Fruit fly (Drosophila melanogaster): ENCODE results near the gene CG5895.

CG5895 gene

dm6 chr3L:16045083-16045830, 10.0 kb downstream of the CG5895 start:
- TF ChIP-seq corto (GFP tag; optimal IDR thresholded peaks at IDR 0.05) (no peak), lola (GFP tag; optimal IDR thresholded peaks at IDR 0.05) (peak in 1 of 3 experiments; percentile 64), Stat92E (GFP tag; optimal IDR thresholded peaks at IDR 0.05) (no peak), Med (GFP tag) (peak; percentile 69), CG17912 (GFP tag; optimal IDR thresholded peaks at IDR 0.05) (no peak), pita (GFP tag; optimal IDR thresholded peaks at IDR 0.05) (no peak), CG6683 (GFP tag; optimal IDR thresholded peaks at IDR 0.05) (peak; percentile 25), Oli (tag; optimal IDR thresholded peaks at IDR 0.05) (peak; percentile 52), zfh1 (GFP tag; IDR thresholded peaks at IDR 0.05) (peak; percentile 51; the same call in 2 of the 3 replicates), pfk (GFP tag; optimal IDR thresholded peaks at IDR 0.05) (no peak), CG8281 (tag; optimal IDR thresholded peaks at IDR 0.05) (no peak), cwo (GFP tag; optimal IDR thresholded peaks at IDR 0.05) (no peak), Rfx (GFP tag; IDR thresholded peaks at IDR 0.05) (peak; percentile 66), Optix (GFP tag; IDR thresholded peaks at IDR 0.05) (no peak), org-1 (GFP tag; optimal IDR thresholded peaks at IDR 0.05) (peak; percentile 32), CG11504 (tag; optimal IDR thresholded peaks at IDR 0.05) (peak; percentile 57), dan (GFP tag; IDR thresholded peaks at IDR 0.05) (no peak), CG10565 (GFP tag; optimal IDR thresholded peaks at IDR 0.05) (no peak), ken (GFP tag; IDR thresholded peaks at IDR 0.05) (no peak), hkb (optimal IDR thresholded peaks at IDR 0.05) (no peak), hkb (GFP tag; IDR thresholded peaks at IDR 0.05) (peak; percentile 51), stwl (tag; optimal IDR thresholded peaks at IDR 0.05) (no peak), pan (optimal IDR thresholded peaks at IDR 0.05) (no peak), pan (GFP tag; optimal IDR thresholded peaks at IDR 0.05 in 1 of 2, IDR thresholded peaks at IDR 0.05 in 1 of 2) (peak in 1 of 2 experiments; percentile 69), CG8290 (GFP tag; optimal IDR thresholded peaks at IDR 0.05) (no peak), CG8290 (tag; optimal IDR thresholded peaks at IDR 0.05) (peak in 1 of 2 experiments; percentile 44), CG13123 (GFP tag; optimal IDR thresholded peaks at IDR 0.05) (no peak), prd (optimal IDR thresholded peaks at IDR 0.05) (no peak), prd (GFP tag; IDR thresholded peaks at IDR 0.05) (peak; percentile 48), CG30403 (GFP tag; optimal IDR thresholded peaks at IDR 0.05) (peak; percentile 36), HHEX (GFP tag; optimal IDR thresholded peaks at IDR 0.05) (no peak), Aef1 (GFP tag; IDR thresholded peaks at IDR 0.05) (peak; percentile 34; the same call in 2 of the 3 replicates), nom (GFP tag; optimal IDR thresholded peaks at IDR 0.05) (peak; percentile 44), sc (optimal IDR thresholded peaks at IDR 0.05) (no peak), sc (GFP tag; optimal IDR thresholded peaks at IDR 0.05) (no peak), sisA (GFP tag; IDR thresholded peaks at IDR 0.05) (peak; percentile 53), wdn (GFP tag; IDR thresholded peaks at IDR 0.05) (peak; percentile 53; the same call in 1 of the 2 replicates), CG15073 (GFP tag; optimal IDR thresholded peaks at IDR 0.05) (no peak), ind (GFP tag; optimal IDR thresholded peaks at IDR 0.05) (no peak), Lim3 (GFP tag; IDR thresholded peaks at IDR 0.05) (no peak), CG2199 (GFP tag; IDR thresholded peaks at IDR 0.05) (peak; percentile 67; the same call in 1 of the 3 replicates), tna (GFP tag; IDR thresholded peaks at IDR 0.05; ENCODE audit: partially characterized antibody) (no peak), cas (GFP tag; IDR thresholded peaks at IDR 0.05) (no peak), lmd (GFP tag; IDR thresholded peaks at IDR 0.05) (peak; percentile 36), fd96Cb (tag; optimal IDR thresholded peaks at IDR 0.05) (peak; percentile 51), maf-S (GFP tag; optimal IDR thresholded peaks at IDR 0.05) (peak; percentile 20), CG14667 (GFP tag; IDR thresholded peaks at IDR 0.05) (peak; percentile 45; the same call in 1 of the 2 replicates), D (optimal IDR thresholded peaks at IDR 0.05) (peak; percentile 72), D (GFP tag; optimal IDR thresholded peaks at IDR 0.05) (peak; percentile 46), CG3726 (GFP tag; IDR thresholded peaks at IDR 0.05) (no peak), Hmr (GFP tag; optimal IDR thresholded peaks at IDR 0.05) (peak; percentile 59)
